Worm (Caenorhabditis elegans) whole organism, midembryonic: ENCODE data around the gene srlf-36.

Source experiments
- T22C8.4 ChIP-seq: fragments of 200-800 bp; sonication (Bioruptor generic); IDR thresholded peaks from 2 replicates; pipeline ENCODE4 v1.3.6; 2022; ENCODE audit warnings: missing genetic modification characterization, missing compliant biosample characterization
- klf-2 ChIP-seq: fragments of 200-800 bp; sonication (Bioruptor generic); conservative IDR thresholded peaks from 2 replicates; pipeline ENCODE4 v1.3.6; 2022; ENCODE audit warnings: missing genetic modification reagents, missing genetic modification characterization, missing compliant biosample characterization
- med-1 ChIP-seq: sonication (generic microtip); optimal IDR thresholded peaks from 2 replicates; lab custom pipeline; 2017; ENCODE audit warnings: missing genetic modification characterization, mild to moderate bottlenecking, missing compliant biosample characterization, antibody characterized with exemption, missing genetic modification reagents; ENCODE audit not compliant: insufficient read depth
- tab-1 ChIP-seq: fragments of 200-800 bp; sonication (Bioruptor generic); IDR thresholded peaks from 2 replicates; pipeline ENCODE4 v1.3.6; 2022; ENCODE audit warnings: missing genetic modification characterization, missing compliant biosample characterization

ce11 chrV:581616-582015, 28.0 kb downstream of the srlf-36 start, which contains the start of gene nstp-7:
- TF ChIP-seq tab-1 (GFP tag; lab: Robert Waterston, UW) (no peak), T22C8.4 (no peak), med-1 (GFP tag; lab: Kevin White, UChicago) (no peak), klf-2 (GFP tag; lab: Robert Waterston, UW) (no peak)
